Worm (Caenorhabditis elegans): Measurements from ENCODE around the gene ZK899.3.

The ZK899.3 gene

DNA sequence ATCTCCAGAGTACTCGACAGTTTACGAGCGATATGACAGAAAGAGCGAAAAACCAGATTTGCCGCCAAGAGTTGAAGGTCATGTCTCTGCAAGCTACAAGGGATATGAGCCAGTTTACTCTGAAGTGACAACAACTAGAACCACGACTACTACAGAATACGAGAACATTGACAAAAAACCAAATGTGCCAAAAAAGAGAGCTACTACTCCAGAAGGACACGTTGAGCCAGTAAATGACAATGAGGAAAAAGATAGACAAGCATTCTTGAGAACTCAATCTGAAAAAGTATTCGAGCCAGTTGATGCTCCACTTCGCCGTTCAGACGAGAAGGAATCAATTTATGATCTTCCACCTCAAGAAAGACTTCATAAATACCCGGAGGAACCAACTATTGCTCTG, 35.6 kb upstream of the ZK899.3 start:
- TF ChIP-seq unc-30 (tag; optimal IDR thresholded peaks at IDR 0.05) (no peak), nhr-20 (tag; optimal IDR thresholded peaks at IDR 0.05) (no peak), ceh-88 (GFP tag; IDR thresholded peaks at IDR 0.05) (no peak), nhr-47 (tag; optimal IDR thresholded peaks at IDR 0.05) (no peak), swsn-7 (tag; optimal IDR thresholded peaks at IDR 0.05) (no peak), rnt-1 (tag; optimal IDR thresholded peaks at IDR 0.05) (no peak), nhr-85 (tag) (no peak), hlh-17 (GFP tag; optimal IDR thresholded peaks at IDR 0.05; ENCODE audit: borderline replicate concordance) (no peak), Y116A8C.19 (tag; optimal IDR thresholded peaks at IDR 0.05; ENCODE audit: borderline replicate concordance) (no peak)

DNA sequence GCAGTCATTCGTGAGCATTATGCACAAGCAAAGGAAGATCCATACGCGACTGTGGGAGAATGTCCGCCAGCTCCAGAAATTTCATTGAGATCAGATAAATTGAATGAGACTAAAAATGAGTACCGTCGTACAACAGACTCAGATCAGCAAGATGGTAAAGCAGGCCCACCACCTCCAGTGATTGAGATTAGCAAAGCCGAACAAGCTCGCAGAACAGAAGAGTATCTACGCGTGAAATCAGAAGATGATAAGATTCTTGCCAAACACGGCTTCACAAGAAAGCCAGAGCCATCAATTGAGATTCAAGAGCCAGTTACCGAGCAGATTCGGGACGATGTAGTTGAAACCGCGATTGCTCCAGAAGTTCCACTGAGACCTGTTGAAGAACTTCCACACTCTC, 35.0 kb upstream of the ZK899.3 start:
- TF ChIP-seq efl-1 (optimal IDR thresholded peaks at IDR 0.05) (no peak), efl-1 (GFP tag; optimal IDR thresholded peaks at IDR 0.05 in 1 of 2) (peak in 1 of 2 experiments; percentile 90), nhr-84 (tag; optimal IDR thresholded peaks at IDR 0.05) (no peak)

DNA sequence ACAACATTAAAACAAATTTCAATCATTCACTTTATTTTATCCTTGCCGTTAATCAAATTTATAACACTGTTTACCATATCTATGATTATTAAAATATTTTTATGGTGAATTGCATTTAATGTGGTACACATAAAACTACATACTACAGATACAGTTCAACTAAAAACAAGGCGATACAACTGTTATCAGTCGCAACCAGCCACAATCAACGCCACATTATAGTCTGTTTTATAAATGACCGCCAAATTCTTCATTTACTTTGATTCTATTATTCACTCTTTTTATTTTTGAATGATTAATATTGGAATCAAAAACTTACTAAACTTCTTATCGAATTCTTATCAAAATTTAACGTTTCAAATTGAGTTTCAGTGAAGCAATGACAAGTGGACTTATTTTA, 24.9 kb upstream of the ZK899.3 start, which contains the start of gene B0272.4:
TSS of gene B0272.4 (plus strand) at position 373 of the 400 bp plus-strand sequence.
- TF ChIP-seq lin-14 (GFP tag; optimal IDR thresholded peaks at IDR 0.05): peak; percentile 7
- no peak for TF ChIP-seq ztf-11 (tag; optimal IDR thresholded peaks at IDR 0.05)
- no peak for TF ChIP-seq fkh-10 (GFP tag; optimal IDR thresholded peaks at IDR 0.05)
- TF ChIP-seq snpc-4 (tag; optimal IDR thresholded peaks at IDR 0.05): no peak
- no peak for TF ChIP-seq fos-1 (tag; optimal IDR thresholded peaks at IDR 0.05)
- TF ChIP-seq nhr-71 (tag; optimal IDR thresholded peaks at IDR 0.05): peak; percentile 8
- TF ChIP-seq nhr-20 (tag; optimal IDR thresholded peaks at IDR 0.05): peak; percentile 58
- no peak for TF ChIP-seq ceh-63 (GFP tag; optimal IDR thresholded peaks at IDR 0.05)
- no peak for TF ChIP-seq nhr-237 (tag; optimal IDR thresholded peaks at IDR 0.05)
- TF ChIP-seq ceh-82 (tag; optimal IDR thresholded peaks at IDR 0.05): no peak
- peak in 1 of 2 experiments; percentile 29 for TF ChIP-seq lin-35 (GFP tag; optimal IDR thresholded peaks at IDR 0.05)
- TF ChIP-seq elt-2 (tag; optimal IDR thresholded peaks at IDR 0.05): peak; percentile 89

DNA sequence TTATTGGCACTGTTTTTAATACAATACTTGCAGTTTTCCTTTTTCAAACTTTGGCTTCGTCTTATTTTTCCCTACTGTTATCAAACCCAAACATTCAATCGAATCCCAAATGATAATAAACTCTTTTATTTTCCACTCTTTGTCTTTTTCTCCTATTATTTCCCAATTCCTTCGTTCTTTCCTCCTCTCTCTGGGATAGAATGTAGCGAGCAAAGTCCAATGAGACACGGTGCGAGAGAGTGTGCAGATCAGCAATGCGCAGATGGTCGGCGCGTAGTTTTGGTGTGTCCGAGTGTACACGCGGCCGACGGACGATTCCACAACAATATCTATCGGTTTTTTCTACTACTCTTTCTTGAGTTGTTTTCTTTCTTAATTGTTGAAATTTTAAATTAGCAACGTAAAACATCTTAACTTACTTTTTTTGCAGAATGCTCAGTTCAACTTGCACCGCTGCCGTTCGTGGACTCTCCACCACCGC, 21.9 kb upstream of the ZK899.3 start, which contains the start of gene B0272.3:
TSS of gene B0272.3 (plus strand) at position 431 of the 481 bp plus-strand sequence.
- no peak for TF ChIP-seq unc-62 (GFP tag; optimal IDR thresholded peaks at IDR 0.05)
- peak; percentile 20 for TF ChIP-seq nhr-47 (tag; optimal IDR thresholded peaks at IDR 0.05)
- peak; percentile 36 for TF ChIP-seq xbp-1 (tag; optimal IDR thresholded peaks at IDR 0.05)
- no peak for TF ChIP-seq lin-15B (tag; optimal IDR thresholded peaks at IDR 0.05)
- TF ChIP-seq nhr-20 (tag; optimal IDR thresholded peaks at IDR 0.05): peak; percentile 95
- peak; percentile 63 for TF ChIP-seq blmp-1 (tag; optimal IDR thresholded peaks at IDR 0.05)
- TF ChIP-seq ceh-90 (tag; optimal IDR thresholded peaks at IDR 0.05): no peak
- no peak for TF ChIP-seq jun-1 (tag; optimal IDR thresholded peaks at IDR 0.05)
- TF ChIP-seq alr-1 (tag; optimal IDR thresholded peaks at IDR 0.05; ENCODE audit: borderline replicate concordance): no peak
- TF ChIP-seq ceh-8 (GFP tag; optimal IDR thresholded peaks at IDR 0.05): no peak
- TF ChIP-seq lir-3 (tag; optimal IDR thresholded peaks at IDR 0.05; ENCODE audit: poor library complexity): no peak
- TF ChIP-seq ama-1 (optimal IDR thresholded peaks at IDR 0.05): no peak
- TF ChIP-seq aha-1 (tag; optimal IDR thresholded peaks at IDR 0.05): no peak
- TF ChIP-seq nhr-76 (tag; optimal IDR thresholded peaks at IDR 0.05): no peak
- no peak for TF ChIP-seq sptf-1 (tag; optimal IDR thresholded peaks at IDR 0.05)
- TF ChIP-seq swsn-7 (tag; optimal IDR thresholded peaks at IDR 0.05): peak; percentile 38
- peak in 1 of 3 experiments; percentile 29 for TF ChIP-seq ceh-82 (tag; optimal IDR thresholded peaks at IDR 0.05)
- TF ChIP-seq tbx-2 (tag; optimal IDR thresholded peaks at IDR 0.05): peak; percentile 32
- TF ChIP-seq nhr-77 (tag; optimal IDR thresholded peaks at IDR 0.05): peak; percentile 56
- TF ChIP-seq pag-3 (tag; optimal IDR thresholded peaks at IDR 0.05; ENCODE audit: borderline replicate concordance, insufficient read depth): no peak
- no peak for TF ChIP-seq vab-15 (tag; optimal IDR thresholded peaks at IDR 0.05)
- TF ChIP-seq lin-35 (GFP tag; optimal IDR thresholded peaks at IDR 0.05): peak in 1 of 2 experiments; percentile 68
- no peak for TF ChIP-seq nhr-84 (tag; optimal IDR thresholded peaks at IDR 0.05)
- no peak for TF ChIP-seq nhr-11 (tag; optimal IDR thresholded peaks at IDR 0.05)
- TF ChIP-seq lin-14 (GFP tag; optimal IDR thresholded peaks at IDR 0.05): peak; percentile 83
- no peak for TF ChIP-seq ceh-63 (GFP tag; optimal IDR thresholded peaks at IDR 0.05)
- no peak for TF ChIP-seq hlh-4 (tag; optimal IDR thresholded peaks at IDR 0.05)
- TF ChIP-seq C16A3.4 (tag; optimal IDR thresholded peaks at IDR 0.05): no peak
- no peak for TF ChIP-seq nhr-12 (tag; optimal IDR thresholded peaks at IDR 0.05)
- TF ChIP-seq mdl-1 (tag; optimal IDR thresholded peaks at IDR 0.05): peak in 1 of 2 experiments; percentile 59
- TF ChIP-seq hlh-17 (GFP tag; optimal IDR thresholded peaks at IDR 0.05; ENCODE audit: borderline replicate concordance): no peak
- TF ChIP-seq nhr-71 (tag; optimal IDR thresholded peaks at IDR 0.05): peak; percentile 72
- no peak for TF ChIP-seq fkh-10 (GFP tag; optimal IDR thresholded peaks at IDR 0.05)
- TF ChIP-seq dpl-1 (GFP tag; optimal IDR thresholded peaks at IDR 0.05): peak in 1 of 3 experiments; percentile 20

Data from whole organism, L1 larva.